Worm (Caenorhabditis elegans) whole organism, L1 larva: ENCODE data around the gene cec-4.

Experiments used
- egl-27 ChIP-seq, 2 experiments: fragments of 150-350 bp in 1 of 2; sonication (generic microtip); optimal IDR thresholded peaks; 3 replicates each; lab custom pipeline; 2017 to 2018; ENCODE audit warnings: missing biosample characterization in 2 of 2, missing genetic modification characterization in 2 of 2, missing genetic modification reagents in 2 of 2
- nhr-11 ChIP-seq: fragments of 150-350 bp; optimal IDR thresholded peaks from 2 replicates; lab custom pipeline; 2014; ENCODE audit warnings: missing biosample characterization, missing genetic modification characterization
- nhr-12 ChIP-seq: sonication (generic microtip); optimal IDR thresholded peaks from 2 replicates; lab custom pipeline; 2017; ENCODE audit warnings: missing biosample characterization, missing genetic modification characterization

ce11 chrIV:7605413-7605812 is 29.9 kb downstream of the cec-4 start:
- TF ChIP-seq nhr-11 (tag; lab: Kevin White, UChicago), result no peak
- TF ChIP-seq nhr-12 (tag; lab: Kevin White, UChicago), result no peak
- no peak for TF ChIP-seq egl-27 (tag; optimal IDR thresholded peaks at IDR 0.05; lab: Kevin White, UChicago)
